Worm (Caenorhabditis elegans): ENCODE results near the gene C25E10.16.

ce11 chrV:9078815-9079525 lies 19.6 kb upstream of the C25E10.16 start:
- no peak for TF ChIP-seq ama-1 (optimal IDR thresholded peaks at IDR 0.05)
- no peak for TF ChIP-seq hmg-4 (GFP tag; optimal IDR thresholded peaks at IDR 0.05)
- no peak for TF ChIP-seq ets-7 (tag; optimal IDR thresholded peaks at IDR 0.05)
- TF ChIP-seq hmbx-1 (tag; optimal IDR thresholded peaks at IDR 0.05) = no peak
- TF ChIP-seq tbx-11 (GFP tag; IDR thresholded peaks at IDR 0.05) = no peak
- no peak for TF ChIP-seq flt-1 (GFP tag; IDR thresholded peaks at IDR 0.05)
- no peak for TF ChIP-seq aly-1 (tag; optimal IDR thresholded peaks at IDR 0.05)
- no peak for TF ChIP-seq ceh-36 (tag; optimal IDR thresholded peaks at IDR 0.05)
- no peak for TF ChIP-seq scrt-1 (GFP tag; IDR thresholded peaks at IDR 0.05)
- TF ChIP-seq B0310.2 (tag; optimal IDR thresholded peaks at IDR 0.05) = no peak
